Fruit fly (Drosophila melanogaster) whole organism, embryonic: ENCODE measurements around the gene rho-5.
A peak's percentile ranks its signal among the peaks of the same experiment; 100 is the strongest.

Experiments used
- Atf3 ChIP-seq: fragments of 200-800 bp; sonication (Bioruptor generic); optimal IDR thresholded peaks from 3 replicates; lab custom pipeline; 2016; ENCODE audit warnings: missing biosample characterization, missing genetic modification characterization
- Bteb2 ChIP-seq: fragments of 200-800 bp; sonication (Bioruptor generic); optimal IDR thresholded peaks from 2 replicates; lab custom pipeline; 2016; ENCODE audit warnings: missing biosample characterization, missing genetic modification characterization
- C15 ChIP-seq: fragments of 200-800 bp; sonication (Bioruptor generic); IDR thresholded peaks from 3 replicates; pipeline ENCODE4 v1.3.6; 2022; ENCODE audit warnings: missing biosample characterization, missing genetic modification characterization
- CG10147 ChIP-seq: fragments of 200-800 bp; sonication (Bioruptor generic); optimal IDR thresholded peaks from 2 replicates; lab custom pipeline; 2019; ENCODE audit warnings: missing biosample characterization, mild to moderate bottlenecking, missing genetic modification characterization, moderate library complexity
- CG10959 ChIP-seq: fragments of 200-800 bp; sonication (Bioruptor generic); IDR thresholded peaks from 2 replicates; pipeline ENCODE4 v1.3.6; 2022; ENCODE audit warnings: missing biosample characterization, missing genetic modification characterization
- CG11560 ChIP-seq: fragments of 200-800 bp; sonication (Bioruptor generic); IDR thresholded peaks from 3 replicates; pipeline ENCODE4 v1.3.6; 2022; ENCODE audit warnings: missing biosample characterization, missing genetic modification characterization
- CG2129 ChIP-seq: fragments of 200-800 bp; sonication (Bioruptor generic); IDR thresholded peaks from 2 replicates; pipeline ENCODE4 v1.3.6; 2022; ENCODE audit warnings: missing biosample characterization, missing genetic modification characterization; ENCODE audit not compliant: partially characterized antibody
- CG2678 ChIP-seq: fragments of 200-800 bp; sonication (Bioruptor generic); optimal IDR thresholded peaks from 3 replicates; lab custom pipeline; 2019; ENCODE audit warnings: missing biosample characterization, mild to moderate bottlenecking, missing genetic modification characterization, moderate library complexity
- CG30403 ChIP-seq: fragments of 200-800 bp; sonication (Bioruptor generic); optimal IDR thresholded peaks from 3 replicates; lab custom pipeline; 2016; ENCODE audit warnings: missing biosample characterization, missing genetic modification characterization
- CG3065 ChIP-seq: fragments of 200-800 bp; sonication (Bioruptor generic); optimal IDR thresholded peaks from 2 replicates; lab custom pipeline; 2016; ENCODE audit warnings: missing biosample characterization, missing genetic modification characterization
- CG31388 ChIP-seq: fragments of 200-800 bp; sonication (Bioruptor generic); optimal IDR thresholded peaks from 2 replicates; lab custom pipeline; 2016; ENCODE audit warnings: missing biosample characterization, missing genetic modification characterization
- CG33557 ChIP-seq: fragments of 200-800 bp; sonication (Bioruptor generic); optimal IDR thresholded peaks from 2 replicates; lab custom pipeline; 2019; ENCODE audit warnings: missing biosample characterization, mild to moderate bottlenecking, missing genetic modification characterization, moderate library complexity
- CG3847 ChIP-seq: fragments of 200-800 bp; sonication (Bioruptor generic); IDR thresholded peaks from 2 replicates; pipeline ENCODE4 v1.3.6; 2022; ENCODE audit warnings: missing biosample characterization, missing genetic modification characterization
- CG4707 ChIP-seq: fragments of 200-800 bp; sonication (Bioruptor generic); optimal IDR thresholded peaks from 2 replicates; lab custom pipeline; 2018; ENCODE audit warnings: missing biosample characterization, mild to moderate bottlenecking, missing genetic modification characterization, moderate library complexity
- CG6654 ChIP-seq: fragments of 200-800 bp; sonication (Bioruptor generic); optimal IDR thresholded peaks from 2 replicates; lab custom pipeline; 2017; ENCODE audit warnings: missing biosample characterization, mild to moderate bottlenecking, missing genetic modification characterization
- CG6765 ChIP-seq: fragments of 200-800 bp; sonication (Bioruptor generic); optimal IDR thresholded peaks from 3 replicates; lab custom pipeline; 2017; ENCODE audit warnings: missing biosample characterization, mild to moderate bottlenecking, missing genetic modification characterization
- CG7786 ChIP-seq: fragments of 200-800 bp; sonication (Bioruptor generic); optimal IDR thresholded peaks from 2 replicates; lab custom pipeline; 2016; ENCODE audit warnings: missing biosample characterization, missing genetic modification characterization
- CHES-1-like ChIP-seq: fragments of 200-800 bp; sonication (Bioruptor generic); optimal IDR thresholded peaks from 2 replicates; lab custom pipeline; 2016; ENCODE audit warnings: missing biosample characterization, missing genetic modification characterization
- Camta ChIP-seq: fragments of 200-800 bp; sonication (Bioruptor generic); optimal IDR thresholded peaks from 2 replicates; lab custom pipeline; 2016; ENCODE audit warnings: missing biosample characterization, missing genetic modification characterization
- D19A ChIP-seq: fragments of 200-800 bp; optimal IDR thresholded peaks from 3 replicates; lab custom pipeline; 2019; ENCODE audit warnings: missing biosample characterization, mild to moderate bottlenecking, missing genetic modification characterization, moderate library complexity
- GATAe ChIP-seq: fragments of 200-800 bp; sonication (Bioruptor generic); conservative IDR thresholded peaks from 2 replicates; pipeline ENCODE4 v1.3.6; 2022; ENCODE audit warnings: missing biosample characterization, missing genetic modification characterization
- Hsf ChIP-seq: fragments of 200-800 bp; sonication (Bioruptor generic); optimal IDR thresholded peaks from 3 replicates; lab custom pipeline; 2016; ENCODE audit warnings: missing biosample characterization, missing genetic modification characterization
- MBD-R2 ChIP-seq: fragments of 200-800 bp; sonication (Bioruptor generic); IDR thresholded peaks from 2 replicates; pipeline ENCODE4 v1.3.6; 2022; ENCODE audit warnings: missing biosample characterization, missing genetic modification characterization
- NK7.1 ChIP-seq: fragments of 200-800 bp; sonication (Bioruptor generic); optimal IDR thresholded peaks from 3 replicates; lab custom pipeline; 2016; ENCODE audit warnings: missing biosample characterization, missing genetic modification characterization
- Nf-YA ChIP-seq: fragments of 200-800 bp; sonication (Bioruptor generic); IDR thresholded peaks from 2 replicates; pipeline ENCODE4 v1.3.6; 2022; ENCODE audit warnings: missing biosample characterization, missing genetic modification characterization
- PHDP ChIP-seq: fragments of 200-800 bp; sonication (Bioruptor generic); optimal IDR thresholded peaks from 3 replicates; lab custom pipeline; 2018; ENCODE audit warnings: missing biosample characterization, mild to moderate bottlenecking, missing genetic modification characterization, moderate library complexity
- Pdp1 ChIP-seq, 2 experiments: fragments of 200-800 bp; sonication (Bioruptor generic); optimal IDR thresholded peaks; 3 replicates each; lab custom pipeline; 2016; ENCODE audit warnings: missing biosample characterization in 2 of 2, missing genetic modification characterization in 2 of 2, mild to moderate bottlenecking in 1 of 2, moderate library complexity in 1 of 2
- Scr ChIP-seq: fragments of 200-800 bp; sonication (Bioruptor generic); IDR thresholded peaks from 2 replicates; pipeline ENCODE4 v1.3.6; 2022; ENCODE audit warnings: missing biosample characterization, missing genetic modification characterization; ENCODE audit not compliant: partially characterized antibody
- Side ChIP-seq: fragments of 200-800 bp; sonication (Bioruptor generic); optimal IDR thresholded peaks from 2 replicates; lab custom pipeline; 2016; ENCODE audit warnings: missing biosample characterization, missing genetic modification characterization
- Sox100B ChIP-seq: fragments of 200-800 bp; sonication (Bioruptor generic); optimal IDR thresholded peaks from 3 replicates; lab custom pipeline; 2018; ENCODE audit warnings: missing biosample characterization, mild to moderate bottlenecking, missing genetic modification characterization
- Stat92E ChIP-seq, 3 experiments: fragments of >200 bp in 2 of 3; fragments of 200-800 bp in 1 of 3; sonication (Bioruptor generic) in 1 of 3; optimal IDR thresholded peaks; 2 replicates each; lab custom pipeline; 2017 to 2019; ENCODE audit warnings: missing biosample characterization in 3 of 3, missing genetic modification characterization in 3 of 3, mild to moderate bottlenecking in 1 of 3, moderate library complexity in 1 of 3
- Trl ChIP-seq, 3 experiments: fragments of >200 bp in 2 of 3; fragments of 200-800 bp in 1 of 3; sonication (Bioruptor generic) in 1 of 3; optimal IDR thresholded peaks; 2 replicates in 1 of 3; 3 replicates in 2 of 3; lab custom pipeline; 2016 to 2017; ENCODE audit warnings: missing biosample characterization in 1 of 3, missing genetic modification characterization in 1 of 3
- ash1 ChIP-seq: fragments of 200-800 bp; sonication (Bioruptor generic); optimal IDR thresholded peaks from 2 replicates; lab custom pipeline; 2018; ENCODE audit warnings: missing biosample characterization, mild to moderate bottlenecking, missing genetic modification characterization
- ato ChIP-seq: fragments of 200-800 bp; sonication (Bioruptor generic); IDR thresholded peaks from 2 replicates; pipeline ENCODE4 v1.3.6; 2022; ENCODE audit warnings: missing biosample characterization, missing genetic modification characterization; ENCODE audit not compliant: partially characterized antibody
- bab2 ChIP-seq: fragments of 200-800 bp; sonication (Bioruptor generic); optimal IDR thresholded peaks from 2 replicates; lab custom pipeline; 2016; ENCODE audit warnings: missing biosample characterization, missing genetic modification characterization
- cad ChIP-seq: fragments of >200 bp; optimal IDR thresholded peaks from 2 replicates; lab custom pipeline; 2017; ENCODE audit warnings: missing biosample characterization, missing genetic modification characterization
- chif ChIP-seq, 2 experiments: fragments of 200-800 bp; sonication (Bioruptor generic); optimal IDR thresholded peaks; 3 replicates each; lab custom pipeline; 2016; ENCODE audit warnings: missing biosample characterization in 2 of 2, missing genetic modification characterization in 2 of 2
- dimm ChIP-seq: fragments of 200-800 bp; sonication (Bioruptor generic); IDR thresholded peaks from 2 replicates; pipeline ENCODE4 v1.3.6; 2022; ENCODE audit warnings: missing biosample characterization, missing genetic modification characterization
- dm ChIP-seq: fragments of 200-800 bp; sonication (Bioruptor generic); optimal IDR thresholded peaks from 3 replicates; lab custom pipeline; 2016; ENCODE audit warnings: missing biosample characterization, missing genetic modification characterization
- fd102C ChIP-seq: fragments of 200-800 bp; sonication (Bioruptor generic); optimal IDR thresholded peaks from 2 replicates; lab custom pipeline; 2018; ENCODE audit warnings: missing biosample characterization, mild to moderate bottlenecking, missing genetic modification characterization, moderate library complexity
- gfzf ChIP-seq: fragments of 200-800 bp; sonication (Bioruptor generic); optimal IDR thresholded peaks from 2 replicates; lab custom pipeline; 2016; ENCODE audit warnings: missing biosample characterization, mild to moderate bottlenecking, missing genetic modification characterization, moderate library complexity
- peb ChIP-seq: fragments of 200-800 bp; sonication (Bioruptor generic); IDR thresholded peaks from 2 replicates; pipeline ENCODE4 v1.3.6; 2022; ENCODE audit warnings: missing biosample characterization, missing genetic modification characterization
- pho ChIP-seq: fragments of 200-800 bp; sonication (Bioruptor generic); optimal IDR thresholded peaks from 2 replicates; lab custom pipeline; 2016; ENCODE audit warnings: missing biosample characterization, missing genetic modification characterization
- pnt ChIP-seq: fragments of 200-800 bp; sonication (Bioruptor generic); optimal IDR thresholded peaks from 3 replicates; lab custom pipeline; 2016; ENCODE audit warnings: missing biosample characterization, missing genetic modification characterization
- pum ChIP-seq: fragments of 200-800 bp; sonication (Bioruptor generic); optimal IDR thresholded peaks from 2 replicates; lab custom pipeline; 2016; ENCODE audit warnings: missing biosample characterization, missing genetic modification characterization
- scrt ChIP-seq: fragments of 200-800 bp; sonication (Bioruptor generic); optimal IDR thresholded peaks from 2 replicates; lab custom pipeline; 2018; ENCODE audit warnings: missing biosample characterization, mild to moderate bottlenecking, missing genetic modification characterization, moderate library complexity
- sd ChIP-seq: fragments of 200-800 bp; sonication (Bioruptor generic); optimal IDR thresholded peaks from 3 replicates; lab custom pipeline; 2018; ENCODE audit warnings: missing biosample characterization, mild to moderate bottlenecking, missing genetic modification characterization, moderate library complexity
- seq ChIP-seq: fragments of 200-800 bp; sonication (Bioruptor generic); IDR thresholded peaks from 2 replicates; pipeline ENCODE4 v1.3.6; 2022; ENCODE audit warnings: missing biosample characterization, missing genetic modification characterization
- tio ChIP-seq: fragments of 200-800 bp; sonication (Bioruptor generic); optimal IDR thresholded peaks from 2 replicates; lab custom pipeline; 2017; ENCODE audit warnings: missing biosample characterization, missing genetic modification characterization, inconsistent platforms
- toy ChIP-seq: fragments of 200-800 bp; sonication (Bioruptor generic); IDR thresholded peaks from 2 replicates; pipeline ENCODE4 v1.3.6; 2022; ENCODE audit warnings: missing biosample characterization, missing genetic modification characterization
- unpg ChIP-seq: fragments of 200-800 bp; sonication (Bioruptor generic); optimal IDR thresholded peaks from 3 replicates; lab custom pipeline; 2018; ENCODE audit warnings: missing biosample characterization, mild to moderate bottlenecking, missing genetic modification characterization, moderate library complexity
- zen ChIP-seq: fragments of 200-800 bp; sonication (Bioruptor generic); optimal IDR thresholded peaks from 3 replicates; lab custom pipeline; 2018; ENCODE audit warnings: missing biosample characterization, mild to moderate bottlenecking, missing genetic modification characterization, moderate library complexity

The rho-5 gene

dm6 chr2L:10351130-10351529 lies 22.6 kb downstream of the rho-5 start (continued):
- TF ChIP-seq Stat92E (GFP tag; optimal IDR thresholded peaks at IDR 0.05; lab: Kevin White, UChicago) (no peak), Sox100B (GFP tag; lab: Kevin White, UChicago) (peak; percentile 6), zen (no peak), sd (no peak), GATAe (GFP tag; lab: Robert Waterston, UW) (no peak), cad (GFP tag; lab: Kevin White, UChicago) (no peak), PHDP (tag; lab: Kevin White, UChicago) (no peak), seq (GFP tag; lab: Robert Waterston, UW) (no peak), chif (GFP tag; optimal IDR thresholded peaks at IDR 0.05; lab: Kevin White, UChicago) (peak in 1 of 2 experiments; percentile 2), MBD-R2 (GFP tag; lab: Robert Waterston, UW) (no peak), ash1 (GFP tag; lab: Kevin White, UChicago) (no peak), ato (GFP tag; lab: Robert Waterston, UW) (no peak), CG2678 (tag; lab: Kevin White, UChicago) (no peak), Scr (GFP tag; lab: Robert Waterston, UW) (no peak), Nf-YA (GFP tag; lab: Robert Waterston, UW) (no peak), pho (GFP tag; lab: Kevin White, UChicago) (no peak), Camta (GFP tag; lab: Kevin White, UChicago) (no peak), NK7.1 (GFP tag; lab: Kevin White, UChicago) (no peak), Hsf (GFP tag; lab: Kevin White, UChicago) (no peak), Pdp1 (GFP tag; optimal IDR thresholded peaks at IDR 0.05; lab: Kevin White, UChicago) (no peak), bab2 (GFP tag; lab: Kevin White, UChicago) (no peak), C15 (GFP tag; lab: Robert Waterston, UW) (no peak), Atf3 (GFP tag; lab: Kevin White, UChicago) (no peak), Bteb2 (GFP tag; lab: Kevin White, UChicago) (no peak), peb (GFP tag; lab: Robert Waterston, UW) (no peak), Trl (optimal IDR thresholded peaks at IDR 0.05; lab: Kevin White, UChicago) (no peak), Trl (GFP tag; optimal IDR thresholded peaks at IDR 0.05; lab: Kevin White, UChicago) (no peak), dm (GFP tag; lab: Kevin White, UChicago) (no peak), fd102C (GFP tag; lab: Kevin White, UChicago) (no peak), gfzf (GFP tag; lab: Kevin White, UChicago) (no peak), CG33557 (peak; percentile 28), CG7786 (GFP tag; lab: Kevin White, UChicago) (no peak), CG6765 (GFP tag; lab: Kevin White, UChicago) (no peak), scrt (no peak), CG3065 (GFP tag; lab: Kevin White, UChicago) (no peak), CG6654 (no peak), CG31388 (no peak), D19A (tag; lab: Kevin White, UChicago) (peak; percentile 99), CG10147 (GFP tag; lab: Kevin White, UChicago) (no peak), CG3847 (GFP tag; lab: Robert Waterston, UW) (no peak), pum (GFP tag; lab: Kevin White, UChicago) (peak; percentile 14), pnt (GFP tag; lab: Kevin White, UChicago) (peak; percentile 2), tio (no peak), CG4707 (no peak), CG2129 (GFP tag; lab: Robert Waterston, UW) (no peak), CG30403 (GFP tag; lab: Kevin White, UChicago) (no peak), toy (GFP tag; lab: Robert Waterston, UW) (no peak), dimm (GFP tag; lab: Robert Waterston, UW) (no peak), CG10959 (GFP tag; lab: Robert Waterston, UW) (no peak), unpg (GFP tag; lab: Kevin White, UChicago) (no peak), CG11560 (tag; lab: Robert Waterston, UW) (no peak), CHES-1-like (no peak), Side (no peak)
